Fruit fly (Drosophila melanogaster) whole organism, embryonic: Measurements from ENCODE around the gene Oatp30B.

Source experiments
- Abd-B ChIP-seq: fragments of 200-800 bp; sonication (Bioruptor generic); optimal IDR thresholded peaks from 2 replicates; lab custom pipeline; 2018; ENCODE audit warnings: missing biosample characterization, mild to moderate bottlenecking, missing genetic modification characterization, moderate library complexity
- Aef1 ChIP-seq: fragments of 200-800 bp; sonication (Bioruptor generic); IDR thresholded peaks from 3 replicates; pipeline ENCODE4 v1.3.6; 2022; ENCODE audit warnings: missing biosample characterization, missing genetic modification characterization
- Bdp1 ChIP-seq: fragments of 200-800 bp; sonication (Bioruptor generic); optimal IDR thresholded peaks from 3 replicates; lab custom pipeline; 2016; ENCODE audit warnings: missing biosample characterization, missing genetic modification characterization
- CG10565 ChIP-seq: fragments of 200-800 bp; sonication (Bioruptor generic); optimal IDR thresholded peaks from 3 replicates; lab custom pipeline; 2016; ENCODE audit warnings: missing biosample characterization, mild to moderate bottlenecking, missing genetic modification characterization
- CG12071 ChIP-seq: fragments of 200-800 bp; sonication (Bioruptor generic); optimal IDR thresholded peaks from 3 replicates; lab custom pipeline; 2018; ENCODE audit warnings: missing biosample characterization, mild to moderate bottlenecking, missing genetic modification characterization
- CG12236 ChIP-seq: fragments of 200-800 bp; sonication (Bioruptor generic); optimal IDR thresholded peaks from 2 replicates; lab custom pipeline; 2016; ENCODE audit warnings: missing biosample characterization, missing genetic modification characterization
- CG12391 ChIP-seq: fragments of 200-800 bp; sonication (Bioruptor generic); optimal IDR thresholded peaks from 3 replicates; lab custom pipeline; 2018; ENCODE audit warnings: missing biosample characterization, mild to moderate bottlenecking, missing genetic modification characterization, moderate library complexity
- CG1529 ChIP-seq: fragments of 200-800 bp; sonication (Bioruptor generic); optimal IDR thresholded peaks from 3 replicates; lab custom pipeline; 2018; ENCODE audit warnings: missing biosample characterization, missing genetic modification characterization
- CG15514 ChIP-seq: fragments of 200-800 bp; sonication (Bioruptor generic); optimal IDR thresholded peaks from 3 replicates; lab custom pipeline; 2017; ENCODE audit warnings: missing biosample characterization, missing genetic modification characterization, mild to moderate bottlenecking, moderate library complexity, missing genetic modification reagents
- CG1602 ChIP-seq: fragments of 200-800 bp; sonication (Bioruptor generic); optimal IDR thresholded peaks from 3 replicates; lab custom pipeline; 2016; ENCODE audit warnings: missing biosample characterization, missing genetic modification characterization
- CG17361 ChIP-seq: fragments of 200-800 bp; sonication (Bioruptor generic); IDR thresholded peaks from 3 replicates; pipeline ENCODE4 v1.3.6; 2022; ENCODE audit warnings: missing biosample characterization, missing genetic modification characterization
- CG2116 ChIP-seq: fragments of 200-800 bp; sonication (Bioruptor generic); optimal IDR thresholded peaks from 3 replicates; lab custom pipeline; 2018; ENCODE audit warnings: missing biosample characterization, mild to moderate bottlenecking, missing genetic modification characterization
- CG31441 ChIP-seq: fragments of 200-800 bp; sonication (Bioruptor generic); IDR thresholded peaks from 2 replicates; pipeline ENCODE4 v1.3.6; 2022; ENCODE audit warnings: missing biosample characterization, missing genetic modification characterization
- CG6683 ChIP-seq: fragments of 200-800 bp; sonication (Bioruptor generic); optimal IDR thresholded peaks from 2 replicates; lab custom pipeline; 2017; ENCODE audit warnings: missing biosample characterization, mild to moderate bottlenecking, missing genetic modification characterization, missing genetic modification reagents
- CG6813 ChIP-seq: fragments of 200-800 bp; sonication (Bioruptor generic); optimal IDR thresholded peaks from 2 replicates; lab custom pipeline; 2017; ENCODE audit warnings: missing biosample characterization, missing genetic modification characterization, mild to moderate bottlenecking, moderate library complexity, missing genetic modification reagents
- CG7357 ChIP-seq: fragments of 200-800 bp; sonication (Bioruptor generic); IDR thresholded peaks from 3 replicates; pipeline ENCODE4 v1.3.6; 2022; ENCODE audit warnings: missing biosample characterization, missing genetic modification characterization
- CG7372 ChIP-seq: fragments of 200-800 bp; sonication (Bioruptor generic); IDR thresholded peaks from 2 replicates; pipeline ENCODE4 v1.3.6; 2022; ENCODE audit warnings: missing biosample characterization, missing genetic modification characterization
- CG7745 ChIP-seq: fragments of 200-800 bp; sonication (Bioruptor generic); optimal IDR thresholded peaks from 2 replicates; lab custom pipeline; 2018; ENCODE audit warnings: missing biosample characterization, mild to moderate bottlenecking, missing genetic modification characterization, moderate library complexity
- CG9215 ChIP-seq: fragments of 200-800 bp; sonication (Bioruptor generic); IDR thresholded peaks from 2 replicates; pipeline ENCODE4 v1.3.6; 2022; ENCODE audit warnings: missing biosample characterization, missing genetic modification characterization
- CG9797 ChIP-seq: fragments of 200-800 bp; sonication (Bioruptor generic); optimal IDR thresholded peaks from 3 replicates; lab custom pipeline; 2018; ENCODE audit warnings: missing biosample characterization, mild to moderate bottlenecking, missing genetic modification characterization
- D19A ChIP-seq: fragments of 200-800 bp; optimal IDR thresholded peaks from 3 replicates; lab custom pipeline; 2019; ENCODE audit warnings: missing biosample characterization, mild to moderate bottlenecking, missing genetic modification characterization, moderate library complexity
- Doc2 ChIP-seq: fragments of 200-800 bp; sonication (Bioruptor generic); IDR thresholded peaks from 2 replicates; pipeline ENCODE4 v1.3.6; 2022; ENCODE audit warnings: missing biosample characterization, missing genetic modification characterization
- E2f2 ChIP-seq: fragments of 200-800 bp; sonication (Bioruptor generic); IDR thresholded peaks from 2 replicates; pipeline ENCODE4 v1.3.6; 2022; ENCODE audit warnings: missing biosample characterization, missing genetic modification characterization
- Ets97D ChIP-seq: fragments of 200-800 bp; sonication (Bioruptor generic); optimal IDR thresholded peaks from 3 replicates; lab custom pipeline; 2016; ENCODE audit warnings: missing biosample characterization, missing genetic modification characterization
- Fer2 ChIP-seq: fragments of 200-800 bp; sonication (Bioruptor generic); optimal IDR thresholded peaks from 2 replicates; lab custom pipeline; 2018; ENCODE audit warnings: missing biosample characterization, mild to moderate bottlenecking, missing genetic modification characterization, moderate library complexity
- H15 ChIP-seq: fragments of 200-800 bp; sonication (Bioruptor generic); IDR thresholded peaks from 3 replicates; pipeline ENCODE4 v1.3.6; 2022; ENCODE audit warnings: missing biosample characterization, missing genetic modification characterization
- Max ChIP-seq: fragments of 200-800 bp; sonication (Bioruptor generic); optimal IDR thresholded peaks from 2 replicates; lab custom pipeline; 2016; ENCODE audit warnings: missing biosample characterization, mild to moderate bottlenecking, missing genetic modification characterization
- NFAT ChIP-seq: fragments of 200-800 bp; sonication (Bioruptor generic); IDR thresholded peaks from 2 replicates; pipeline ENCODE4 v1.3.6; 2022; ENCODE audit warnings: missing biosample characterization, missing genetic modification characterization
- Ravus ChIP-seq: fragments of 200-800 bp; sonication (Bioruptor generic); IDR thresholded peaks from 2 replicates; pipeline ENCODE4 v1.3.6; 2022; ENCODE audit warnings: missing biosample characterization, missing genetic modification characterization
- Rfx ChIP-seq: fragments of 200-800 bp; sonication (Bioruptor generic); IDR thresholded peaks from 2 replicates; pipeline ENCODE4 v1.3.6; 2022; ENCODE audit warnings: missing biosample characterization, missing genetic modification characterization
- Ssrp ChIP-seq: fragments of 200-800 bp; sonication (Bioruptor generic); optimal IDR thresholded peaks from 2 replicates; lab custom pipeline; 2018; ENCODE audit warnings: missing biosample characterization, mild to moderate bottlenecking, missing genetic modification characterization, moderate library complexity
- Stat92E ChIP-seq, 3 experiments: fragments of >200 bp in 2 of 3; fragments of 200-800 bp in 1 of 3; sonication (Bioruptor generic) in 1 of 3; optimal IDR thresholded peaks; 2 replicates each; lab custom pipeline; 2017 to 2019; ENCODE audit warnings: missing biosample characterization in 3 of 3, missing genetic modification characterization in 3 of 3, mild to moderate bottlenecking in 1 of 3, moderate library complexity in 1 of 3
- Xrp1 ChIP-seq: fragments of 200-800 bp; sonication (Bioruptor generic); IDR thresholded peaks from 2 replicates; pipeline ENCODE4 v1.3.6; 2022; ENCODE audit warnings: missing biosample characterization, missing genetic modification characterization
- ap ChIP-seq: fragments of 200-800 bp; sonication (Bioruptor generic); IDR thresholded peaks from 2 replicates; pipeline ENCODE4 v1.3.6; 2022; ENCODE audit warnings: missing biosample characterization, missing genetic modification characterization
- az2 ChIP-seq: fragments of 200-800 bp; sonication (Bioruptor generic); optimal IDR thresholded peaks from 3 replicates; lab custom pipeline; 2016; ENCODE audit warnings: missing biosample characterization, missing genetic modification characterization
- cas ChIP-seq: fragments of 200-800 bp; sonication (Bioruptor generic); IDR thresholded peaks from 2 replicates; pipeline ENCODE4 v1.3.6; 2022; ENCODE audit warnings: missing biosample characterization, missing genetic modification characterization
- cg ChIP-seq: fragments of 200-800 bp; sonication (Bioruptor generic); optimal IDR thresholded peaks from 3 replicates; lab custom pipeline; 2019; ENCODE audit warnings: missing biosample characterization, mild to moderate bottlenecking, missing genetic modification characterization, moderate library complexity
- chinmo ChIP-seq: fragments of 200-800 bp; sonication (Bioruptor generic); IDR thresholded peaks from 4 replicates; pipeline ENCODE4 v1.3.6; 2022; ENCODE audit warnings: missing biosample characterization, missing genetic modification characterization; ENCODE audit not compliant: partially characterized antibody
- crc ChIP-seq: fragments of 200-800 bp; sonication (Bioruptor generic); optimal IDR thresholded peaks from 2 replicates; lab custom pipeline; 2016; ENCODE audit warnings: missing biosample characterization, missing genetic modification characterization
- crp ChIP-seq, 2 experiments: fragments of 200-800 bp; sonication (Bioruptor generic); optimal IDR thresholded peaks; 2 replicates in 1 of 2; 3 replicates in 1 of 2; lab custom pipeline; 2017; ENCODE audit warnings: missing biosample characterization in 2 of 2, missing genetic modification characterization in 2 of 2, mild to moderate bottlenecking in 1 of 2, moderate library complexity in 1 of 2
- cwo ChIP-seq: fragments of 200-800 bp; sonication (Bioruptor generic); optimal IDR thresholded peaks from 3 replicates; lab custom pipeline; 2017; ENCODE audit warnings: missing biosample characterization, missing genetic modification characterization, mild to moderate bottlenecking, moderate library complexity, missing genetic modification reagents
- ems ChIP-seq: fragments of 200-800 bp; sonication (Bioruptor generic); optimal IDR thresholded peaks from 3 replicates; lab custom pipeline; 2016; ENCODE audit warnings: missing biosample characterization, missing genetic modification characterization
- fu2 ChIP-seq: fragments of 200-800 bp; sonication (Bioruptor generic); optimal IDR thresholded peaks from 2 replicates; lab custom pipeline; 2016; ENCODE audit warnings: missing biosample characterization, missing genetic modification characterization
- psq ChIP-seq: fragments of 200-800 bp; sonication (Bioruptor generic); optimal IDR thresholded peaks from 2 replicates; lab custom pipeline; 2017; ENCODE audit warnings: missing biosample characterization, missing genetic modification characterization
- rib ChIP-seq: fragments of 200-800 bp; sonication (Bioruptor generic); IDR thresholded peaks from 2 replicates; pipeline ENCODE4 v1.3.6; 2022; ENCODE audit warnings: missing biosample characterization, missing genetic modification characterization
- sens-2 ChIP-seq: fragments of 200-800 bp; sonication (Bioruptor generic); IDR thresholded peaks from 2 replicates; pipeline ENCODE4 v1.3.6; 2022; ENCODE audit warnings: missing biosample characterization, missing genetic modification characterization
- vvl ChIP-seq: fragments of 200-800 bp; sonication (Bioruptor generic); IDR thresholded peaks from 2 replicates; pipeline ENCODE4 v1.3.6; 2022; ENCODE audit warnings: missing biosample characterization, missing genetic modification characterization
- wdn ChIP-seq: fragments of 200-800 bp; sonication (Bioruptor generic); IDR thresholded peaks from 2 replicates; pipeline ENCODE4 v1.3.6; 2022; ENCODE audit warnings: missing biosample characterization, missing genetic modification characterization
- zf30C ChIP-seq: fragments of 200-800 bp; sonication (Bioruptor generic); optimal IDR thresholded peaks from 3 replicates; lab custom pipeline; 2018; ENCODE audit warnings: missing biosample characterization, mild to moderate bottlenecking, missing genetic modification characterization

Oatp30B gene

DNA sequence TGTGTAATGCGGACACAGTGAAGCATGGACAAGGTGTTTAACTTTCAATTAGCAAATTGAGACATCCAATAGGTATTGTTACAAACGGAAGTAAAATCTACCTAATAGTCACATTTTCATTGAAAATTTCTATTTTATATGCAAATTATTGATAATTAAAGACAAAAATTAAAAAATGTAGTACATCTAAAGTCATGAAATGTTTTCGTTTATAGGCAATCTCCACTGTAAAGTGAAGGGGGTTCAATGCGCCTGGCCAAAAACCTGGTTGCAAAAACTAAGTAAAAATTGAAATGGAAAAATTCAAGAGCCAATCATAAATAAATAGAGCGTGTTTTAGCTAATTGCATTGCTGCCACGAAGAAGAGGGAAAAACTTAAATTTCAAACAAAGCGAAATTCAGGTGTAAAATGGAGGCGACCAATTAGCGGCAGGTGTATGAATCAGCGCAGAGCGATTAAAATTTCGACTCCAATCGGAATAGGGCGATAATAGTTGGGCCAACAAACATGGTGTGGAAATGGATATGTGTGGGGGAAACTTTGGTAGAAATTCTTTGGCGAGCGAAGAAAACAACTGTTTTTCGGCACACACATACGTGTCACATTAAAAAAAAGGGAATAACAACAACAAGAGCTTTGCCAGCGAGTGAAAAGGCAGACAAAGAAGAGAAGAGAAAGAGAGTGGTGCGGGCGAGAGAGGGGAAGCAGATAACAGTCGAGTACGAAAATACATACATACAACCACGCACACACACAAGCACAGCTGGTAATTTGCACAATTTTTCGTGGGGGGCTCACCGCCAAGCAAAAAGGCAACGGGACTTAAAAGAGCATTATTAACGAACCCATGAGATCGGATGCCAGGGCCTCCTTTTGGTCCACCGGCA is 27.4 kb upstream of the Oatp30B start (continued):
- TF ChIP-seq fu2 (GFP tag; lab: Kevin White, UChicago) = no peak
- TF ChIP-seq wdn (GFP tag; lab: Robert Waterston, UW) = no peak
- no peak for TF ChIP-seq ap (GFP tag; lab: Robert Waterston, UW)
- TF ChIP-seq E2f2 = no peak
- no peak for TF ChIP-seq Doc2 (GFP tag; lab: Robert Waterston, UW)
- no peak for TF ChIP-seq CG7745
- TF ChIP-seq rib (GFP tag; lab: Robert Waterston, UW) = peak; percentile 83
- peak; percentile 26 for TF ChIP-seq CG6683 (GFP tag; lab: Kevin White, UChicago)
- TF ChIP-seq Bdp1 = no peak
- TF ChIP-seq CG12391 (tag; lab: Kevin White, UChicago) = peak; percentile 14
- no peak for TF ChIP-seq CG10565
- peak; percentile 45 for TF ChIP-seq Ssrp (tag; lab: Kevin White, UChicago)
- TF ChIP-seq CG6813 = peak; percentile 18
- no peak for TF ChIP-seq Ets97D (GFP tag; lab: Kevin White, UChicago)
- 0 out of 3 replicates have a peak, but pooled peaks have one; percentile 23 for TF ChIP-seq Aef1
- TF ChIP-seq vvl (GFP tag; lab: Robert Waterston, UW) = 0 out of 2 replicates have a peak, but pooled peaks have one; percentile 41
- TF ChIP-seq CG7372 (GFP tag; lab: Robert Waterston, UW) = no peak
- TF ChIP-seq zf30C (GFP tag; lab: Kevin White, UChicago) = no peak
- TF ChIP-seq CG12071 = no peak
- peak; percentile 45 for TF ChIP-seq D19A (tag; lab: Kevin White, UChicago)
- TF ChIP-seq Abd-B (GFP tag; lab: Kevin White, UChicago) = peak; percentile 1
- TF ChIP-seq CG15514 (GFP tag; lab: Kevin White, UChicago) = peak; percentile 29
- TF ChIP-seq crp (GFP tag; optimal IDR thresholded peaks at IDR 0.05; lab: Kevin White, UChicago) = no peak
- TF ChIP-seq CG1602 (GFP tag; lab: Kevin White, UChicago) = no peak
- TF ChIP-seq CG2116 = no peak
- peak; percentile 16 for TF ChIP-seq Fer2 (tag; lab: Kevin White, UChicago)
- TF ChIP-seq cas (GFP tag; lab: Robert Waterston, UW) = no peak
- TF ChIP-seq CG12236 = no peak
- no peak for TF ChIP-seq crc (GFP tag; lab: Kevin White, UChicago)
- TF ChIP-seq sens-2 (GFP tag; lab: Robert Waterston, UW) = no peak
- TF ChIP-seq cwo = peak; percentile 54
- TF ChIP-seq NFAT (GFP tag; lab: Robert Waterston, UW) = no peak
- TF ChIP-seq CG17361 = peak; percentile 64; the same call in 2 of the 3 replicates
- peak; percentile 51; the same call in 2 of the 3 replicates for TF ChIP-seq CG7357 (GFP tag; lab: Robert Waterston, UW)
- peak; percentile 59; the same call in 1 of the 4 replicates for TF ChIP-seq chinmo (GFP tag; lab: Robert Waterston, UW)
- peak; percentile 88 for TF ChIP-seq psq (GFP tag; lab: Kevin White, UChicago)
- peak; percentile 51 for TF ChIP-seq CG31441
- peak; percentile 73 for TF ChIP-seq cg (GFP tag; lab: Kevin White, UChicago)
- peak; percentile 60 for TF ChIP-seq Xrp1
- no peak for TF ChIP-seq Max (GFP tag; lab: Kevin White, UChicago)
- no peak for TF ChIP-seq az2 (GFP tag; lab: Kevin White, UChicago)
- no peak for TF ChIP-seq Stat92E (GFP tag; optimal IDR thresholded peaks at IDR 0.05; lab: Kevin White, UChicago)
- no peak for TF ChIP-seq CG1529 (GFP tag; lab: Kevin White, UChicago)
- TF ChIP-seq CG9215 (GFP tag; lab: Robert Waterston, UW) = 0 out of 2 replicates have a peak, but pooled peaks have one; percentile 29
- no peak for TF ChIP-seq H15 (GFP tag; lab: Robert Waterston, UW)
- no peak for TF ChIP-seq CG9797 (GFP tag; lab: Kevin White, UChicago)
- TF ChIP-seq Rfx (GFP tag; lab: Robert Waterston, UW) = peak; percentile 51; the same call in 1 of the 2 replicates
- no peak for TF ChIP-seq Ravus (GFP tag; lab: Robert Waterston, UW)
- TF ChIP-seq ems (GFP tag; lab: Kevin White, UChicago) = no peak
